Fruit fly (Drosophila melanogaster) whole organism, adult: ENCODE data around the gene CG15239.

ENCODE experiments used
- CG14711 ChIP-seq: fragments of 200-800 bp; sonication (Bioruptor generic); optimal IDR thresholded peaks from 2 replicates; lab custom pipeline; 2018; ENCODE audit warnings: missing biosample characterization, mild to moderate bottlenecking, missing genetic modification characterization, moderate library complexity
- CG1620 ChIP-seq: fragments of 200-800 bp; sonication (Bioruptor generic); optimal IDR thresholded peaks from 2 replicates; lab custom pipeline; 2016; ENCODE audit warnings: missing biosample characterization, missing genetic modification characterization
- CG7045 ChIP-seq: fragments of 200-800 bp; sonication (Bioruptor generic); optimal IDR thresholded peaks from 2 replicates; lab custom pipeline; 2017; ENCODE audit warnings: missing biosample characterization, mild to moderate bottlenecking, missing genetic modification characterization
- CG7101 ChIP-seq: fragments of 200-800 bp; sonication (Bioruptor generic); optimal IDR thresholded peaks from 2 replicates; lab custom pipeline; 2018; ENCODE audit warnings: missing biosample characterization, mild to moderate bottlenecking, missing genetic modification characterization, moderate library complexity
- Clk ChIP-seq: fragments of 200-800 bp; sonication (Bioruptor generic); optimal IDR thresholded peaks from 2 replicates; lab custom pipeline; 2017; ENCODE audit warnings: missing biosample characterization, missing genetic modification characterization
- Hr96 ChIP-seq: fragments of 200-800 bp; sonication (Bioruptor generic); optimal IDR thresholded peaks from 2 replicates; lab custom pipeline; 2016; ENCODE audit warnings: missing biosample characterization, missing genetic modification characterization
- Mnt ChIP-seq: fragments of 200-800 bp; sonication (Bioruptor generic); optimal IDR thresholded peaks from 2 replicates; lab custom pipeline; 2016; ENCODE audit warnings: missing biosample characterization, mild to moderate bottlenecking, missing genetic modification characterization
- bab1 ChIP-seq: fragments of 200-800 bp; sonication (Bioruptor generic); optimal IDR thresholded peaks from 3 replicates; lab custom pipeline; 2019; ENCODE audit warnings: missing biosample characterization, mild to moderate bottlenecking, missing genetic modification characterization, moderate library complexity
- kay ChIP-seq: fragments of 200-800 bp; sonication (Bioruptor generic); peaks from one replicate; lab custom pipeline; 2016; ENCODE audit warnings: missing biosample characterization, missing genetic modification characterization, borderline replicate concordance
- ovo ChIP-seq: fragments of 200-800 bp; sonication (Bioruptor generic); optimal IDR thresholded peaks from 2 replicates; lab custom pipeline; 2016; ENCODE audit warnings: missing biosample characterization, missing genetic modification characterization
- pad ChIP-seq: fragments of 200-800 bp; sonication (Bioruptor generic); optimal IDR thresholded peaks from 3 replicates; lab custom pipeline; 2017; ENCODE audit warnings: missing biosample characterization, missing genetic modification characterization, mild to moderate bottlenecking, moderate library complexity, missing genetic modification reagents
- toe ChIP-seq: fragments of 200-800 bp; sonication (Bioruptor generic); optimal IDR thresholded peaks from 2 replicates; lab custom pipeline; 2016; ENCODE audit warnings: missing biosample characterization, missing genetic modification characterization

dm6 chrX:3887606-3888216 is 3.7 kb downstream of the CG15239 start:
- no peak for TF ChIP-seq pad
- TF ChIP-seq CG7045 (GFP tag; lab: Kevin White, UChicago), result no peak
- no peak for TF ChIP-seq CG7101 (tag; lab: Kevin White, UChicago)
- no peak for TF ChIP-seq toe
- no peak for TF ChIP-seq ovo (GFP tag; lab: Kevin White, UChicago)
- no peak for TF ChIP-seq Hr96 (GFP tag; lab: Kevin White, UChicago)
- no peak for TF ChIP-seq Mnt
- no peak for TF ChIP-seq Clk (GFP tag; lab: Kevin White, UChicago)
- no peak for TF ChIP-seq CG1620 (GFP tag; lab: Kevin White, UChicago)
- no peak for TF ChIP-seq kay (GFP tag; lab: Kevin White, UChicago)
- no peak for TF ChIP-seq CG14711 (tag; lab: Kevin White, UChicago)
- no peak for TF ChIP-seq bab1 (GFP tag; lab: Kevin White, UChicago)
